Fruit fly (Drosophila melanogaster) whole organism, adult: ENCODE measurements around the gene CG13360.
A peak's percentile ranks its signal among the peaks of the same experiment; 100 is the strongest.

Experiments
- CG11617 ChIP-seq: fragments of 200-800 bp; sonication (Bioruptor generic); optimal IDR thresholded peaks from 2 replicates; lab custom pipeline; 2017; ENCODE audit warnings: mild to moderate bottlenecking, missing biosample characterization, missing genetic modification reagents, missing genetic modification characterization
- CG12768 ChIP-seq: fragments of 200-800 bp; sonication (Bioruptor generic); optimal IDR thresholded peaks from 2 replicates; lab custom pipeline; 2017; ENCODE audit warnings: missing biosample characterization, missing genetic modification characterization, mild to moderate bottlenecking, moderate library complexity, missing genetic modification reagents
- CG14711 ChIP-seq: fragments of 200-800 bp; sonication (Bioruptor generic); optimal IDR thresholded peaks from 2 replicates; lab custom pipeline; 2018; ENCODE audit warnings: missing biosample characterization, mild to moderate bottlenecking, missing genetic modification characterization, moderate library complexity
- CG1620 ChIP-seq: fragments of 200-800 bp; sonication (Bioruptor generic); optimal IDR thresholded peaks from 2 replicates; lab custom pipeline; 2016; ENCODE audit warnings: missing biosample characterization, missing genetic modification characterization
- CG33017 ChIP-seq: fragments of 200-800 bp; sonication (Bioruptor generic); optimal IDR thresholded peaks from 2 replicates; lab custom pipeline; 2018; ENCODE audit warnings: missing biosample characterization, mild to moderate bottlenecking, missing genetic modification characterization, moderate library complexity
- CG5204 ChIP-seq: fragments of 200-800 bp; sonication (Bioruptor generic); optimal IDR thresholded peaks from 2 replicates; lab custom pipeline; 2016; ENCODE audit warnings: missing biosample characterization, missing genetic modification characterization
- CG7045 ChIP-seq: fragments of 200-800 bp; sonication (Bioruptor generic); optimal IDR thresholded peaks from 2 replicates; lab custom pipeline; 2017; ENCODE audit warnings: missing biosample characterization, mild to moderate bottlenecking, missing genetic modification characterization
- CG7101 ChIP-seq: fragments of 200-800 bp; sonication (Bioruptor generic); optimal IDR thresholded peaks from 2 replicates; lab custom pipeline; 2018; ENCODE audit warnings: missing biosample characterization, mild to moderate bottlenecking, missing genetic modification characterization, moderate library complexity
- Clk ChIP-seq: fragments of 200-800 bp; sonication (Bioruptor generic); optimal IDR thresholded peaks from 2 replicates; lab custom pipeline; 2017; ENCODE audit warnings: missing biosample characterization, missing genetic modification characterization
- Crg-1 ChIP-seq: fragments of 200-800 bp; sonication (Bioruptor generic); optimal IDR thresholded peaks from 2 replicates; lab custom pipeline; 2016; ENCODE audit warnings: missing biosample characterization, missing genetic modification characterization
- Hr96 ChIP-seq: fragments of 200-800 bp; sonication (Bioruptor generic); optimal IDR thresholded peaks from 2 replicates; lab custom pipeline; 2016; ENCODE audit warnings: missing biosample characterization, missing genetic modification characterization
- Mnt ChIP-seq: fragments of 200-800 bp; sonication (Bioruptor generic); optimal IDR thresholded peaks from 2 replicates; lab custom pipeline; 2016; ENCODE audit warnings: missing biosample characterization, mild to moderate bottlenecking, missing genetic modification characterization
- bab1 ChIP-seq: fragments of 200-800 bp; sonication (Bioruptor generic); optimal IDR thresholded peaks from 3 replicates; lab custom pipeline; 2019; ENCODE audit warnings: missing biosample characterization, mild to moderate bottlenecking, missing genetic modification characterization, moderate library complexity
- cic ChIP-seq: fragments of 200-800 bp; sonication (Bioruptor generic); optimal IDR thresholded peaks from 2 replicates; lab custom pipeline; 2017; ENCODE audit warnings: missing biosample characterization, mild to moderate bottlenecking, missing genetic modification characterization, moderate library complexity
- cnc ChIP-seq, 2 experiments: fragments of >200 bp; optimal IDR thresholded peaks; 2 replicates each; lab custom pipeline; 2017
- kay ChIP-seq: fragments of 200-800 bp; sonication (Bioruptor generic); peaks from one replicate; lab custom pipeline; 2016; ENCODE audit warnings: missing biosample characterization, missing genetic modification characterization, borderline replicate concordance
- ovo ChIP-seq: fragments of 200-800 bp; sonication (Bioruptor generic); optimal IDR thresholded peaks from 2 replicates; lab custom pipeline; 2016; ENCODE audit warnings: missing biosample characterization, missing genetic modification characterization
- pad ChIP-seq: fragments of 200-800 bp; sonication (Bioruptor generic); optimal IDR thresholded peaks from 3 replicates; lab custom pipeline; 2017; ENCODE audit warnings: missing biosample characterization, missing genetic modification characterization, mild to moderate bottlenecking, moderate library complexity, missing genetic modification reagents
- tj ChIP-seq: fragments of 200-800 bp; sonication (Bioruptor generic); optimal IDR thresholded peaks from 3 replicates; lab custom pipeline; 2017; ENCODE audit warnings: missing biosample characterization, mild to moderate bottlenecking, missing genetic modification characterization, moderate library complexity
- toe ChIP-seq: fragments of 200-800 bp; sonication (Bioruptor generic); optimal IDR thresholded peaks from 2 replicates; lab custom pipeline; 2016; ENCODE audit warnings: missing biosample characterization, missing genetic modification characterization

Gene CG13360

dm6 chrX:790039-790597 lies at the start of gene CG13360:
Gene CG13360 (minus strand): TSS chrX:790089.
- TF ChIP-seq CG7101 (peak; percentile 22), CG14711 (no peak), kay (no peak), cnc (optimal IDR thresholded peaks at IDR 0.05; lab: Kevin White, UChicago) (no peak), Clk (GFP tag; lab: Kevin White, UChicago) (no peak), CG11617 (GFP tag; lab: Kevin White, UChicago) (peak; percentile 2), CG7045 (GFP tag; lab: Kevin White, UChicago) (no peak), CG12768 (GFP tag; lab: Kevin White, UChicago) (peak; percentile 22), CG33017 (no peak), toe (GFP tag; lab: Kevin White, UChicago) (no peak), pad (GFP tag; lab: Kevin White, UChicago) (no peak), CG5204 (GFP tag; lab: Kevin White, UChicago) (no peak), Mnt (GFP tag; lab: Kevin White, UChicago) (no peak), bab1 (GFP tag; lab: Kevin White, UChicago) (no peak), ovo (GFP tag; lab: Kevin White, UChicago) (no peak), cic (GFP tag; lab: Kevin White, UChicago) (no peak), Hr96 (GFP tag; lab: Kevin White, UChicago) (no peak), CG1620 (no peak), tj (GFP tag; lab: Kevin White, UChicago) (no peak), Crg-1 (GFP tag; lab: Kevin White, UChicago) (no peak)

- TF ChIP-seq CG14711 (no peak), toe (GFP tag; lab: Kevin White, UChicago) (no peak), kay (no peak)
These were observed 48.1 kb upstream of the CG13360 start for dm6 chrX:838012-838411.

dm6 chrX:835965-836690 lies 46.2 kb upstream of the CG13360 start:
- no peak for TF ChIP-seq CG12768 (GFP tag; lab: Kevin White, UChicago)
- no peak for TF ChIP-seq CG7045 (GFP tag; lab: Kevin White, UChicago)
- TF ChIP-seq ovo (GFP tag; lab: Kevin White, UChicago): no peak
- TF ChIP-seq CG1620: no peak
- no peak for TF ChIP-seq pad (GFP tag; lab: Kevin White, UChicago)
- TF ChIP-seq cic (GFP tag; lab: Kevin White, UChicago): no peak
- no peak for TF ChIP-seq tj (GFP tag; lab: Kevin White, UChicago)
- TF ChIP-seq Crg-1 (GFP tag; lab: Kevin White, UChicago): no peak
- no peak for TF ChIP-seq bab1 (GFP tag; lab: Kevin White, UChicago)
- TF ChIP-seq toe (GFP tag; lab: Kevin White, UChicago): no peak
- no peak for TF ChIP-seq Clk (GFP tag; lab: Kevin White, UChicago)
- no peak for TF ChIP-seq kay
- no peak for TF ChIP-seq cnc (optimal IDR thresholded peaks at IDR 0.05; lab: Kevin White, UChicago)
- TF ChIP-seq CG7101: no peak
- TF ChIP-seq Hr96 (GFP tag; lab: Kevin White, UChicago): no peak
- no peak for TF ChIP-seq Mnt (GFP tag; lab: Kevin White, UChicago)
- TF ChIP-seq CG5204 (GFP tag; lab: Kevin White, UChicago): no peak
- no peak for TF ChIP-seq CG33017
- TF ChIP-seq CG14711: no peak
- no peak for TF ChIP-seq CG11617 (GFP tag; lab: Kevin White, UChicago)

dm6 chrX:824961-825360 lies 35.1 kb upstream of the CG13360 start:
- TF ChIP-seq pad (GFP tag; lab: Kevin White, UChicago) (no peak), Clk (GFP tag; lab: Kevin White, UChicago) (no peak), CG14711 (no peak), cic (GFP tag; lab: Kevin White, UChicago) (no peak), tj (GFP tag; lab: Kevin White, UChicago) (no peak), CG5204 (GFP tag; lab: Kevin White, UChicago) (no peak), Crg-1 (GFP tag; lab: Kevin White, UChicago) (no peak), ovo (GFP tag; lab: Kevin White, UChicago) (no peak), cnc (optimal IDR thresholded peaks at IDR 0.05; lab: Kevin White, UChicago) (no peak), Mnt (GFP tag; lab: Kevin White, UChicago) (no peak), CG7045 (GFP tag; lab: Kevin White, UChicago) (no peak), CG33017 (no peak), CG12768 (GFP tag; lab: Kevin White, UChicago) (no peak), CG7101 (no peak)

dm6 chrX:805907-806306 lies 16.0 kb upstream of the CG13360 start, which contains the start of gene Sec22:
Gene Sec22 (plus strand): TSS chrX:806076.
- TF ChIP-seq CG33017 (no peak), Crg-1 (GFP tag; lab: Kevin White, UChicago) (no peak), toe (GFP tag; lab: Kevin White, UChicago) (no peak), Clk (GFP tag; lab: Kevin White, UChicago) (no peak), kay (no peak), cic (GFP tag; lab: Kevin White, UChicago) (no peak), CG7101 (peak; percentile 2), cnc (optimal IDR thresholded peaks at IDR 0.05; lab: Kevin White, UChicago) (no peak), ovo (GFP tag; lab: Kevin White, UChicago) (no peak), Hr96 (GFP tag; lab: Kevin White, UChicago) (no peak), pad (GFP tag; lab: Kevin White, UChicago) (peak; percentile 3), CG7045 (GFP tag; lab: Kevin White, UChicago) (no peak), CG12768 (GFP tag; lab: Kevin White, UChicago) (no peak), CG11617 (GFP tag; lab: Kevin White, UChicago) (no peak), CG14711 (no peak), tj (GFP tag; lab: Kevin White, UChicago) (no peak), bab1 (GFP tag; lab: Kevin White, UChicago) (peak; percentile 54), CG5204 (GFP tag; lab: Kevin White, UChicago) (no peak), Mnt (GFP tag; lab: Kevin White, UChicago) (no peak), CG1620 (peak; percentile 4)
